Worm (Caenorhabditis elegans): ENCODE results near the gene F12E12.2.
"Not testable (repeated sequence)": the region's sequence is repeated elsewhere in the genome, so short reads cannot be mapped to it uniquely, and the experiment has no call there.

F12E12.2 gene

ce11 chrII:3757499-3757898, 17.8 kb downstream of the F12E12.2 start, which contains the start of gene srx-111:
srx-111 (plus strand) TSS chrII:3757799.
- no peak for TF ChIP-seq unc-62 (GFP tag; optimal IDR thresholded peaks at IDR 0.05)
- no peak for TF ChIP-seq egl-27 (tag; optimal IDR thresholded peaks at IDR 0.05)
- TF ChIP-seq nhr-77 (tag; optimal IDR thresholded peaks at IDR 0.05): no peak
- no peak for TF ChIP-seq ceh-16 (tag; optimal IDR thresholded peaks at IDR 0.05)
- no peak for TF ChIP-seq ama-1 (optimal IDR thresholded peaks at IDR 0.05)
- no peak for TF ChIP-seq blmp-1 (tag; optimal IDR thresholded peaks at IDR 0.05; ENCODE audit: insufficient read depth)
- no peak for TF ChIP-seq skn-1 (tag; optimal IDR thresholded peaks at IDR 0.05)
- TF ChIP-seq nhr-23 (tag; optimal IDR thresholded peaks at IDR 0.05): no peak
- TF ChIP-seq dmd-4 (tag; optimal IDR thresholded peaks at IDR 0.05): no peak
- TF ChIP-seq sma-3 (GFP tag; optimal IDR thresholded peaks at IDR 0.05): no peak
- TF ChIP-seq sma-9 (GFP tag; optimal IDR thresholded peaks at IDR 0.05): no peak
- no peak for TF ChIP-seq sma-9 (tag; optimal IDR thresholded peaks at IDR 0.05)
- TF ChIP-seq nhr-6 (tag; optimal IDR thresholded peaks at IDR 0.05): no peak
- TF ChIP-seq sem-4 (tag; optimal IDR thresholded peaks at IDR 0.05): no peak

DNA sequence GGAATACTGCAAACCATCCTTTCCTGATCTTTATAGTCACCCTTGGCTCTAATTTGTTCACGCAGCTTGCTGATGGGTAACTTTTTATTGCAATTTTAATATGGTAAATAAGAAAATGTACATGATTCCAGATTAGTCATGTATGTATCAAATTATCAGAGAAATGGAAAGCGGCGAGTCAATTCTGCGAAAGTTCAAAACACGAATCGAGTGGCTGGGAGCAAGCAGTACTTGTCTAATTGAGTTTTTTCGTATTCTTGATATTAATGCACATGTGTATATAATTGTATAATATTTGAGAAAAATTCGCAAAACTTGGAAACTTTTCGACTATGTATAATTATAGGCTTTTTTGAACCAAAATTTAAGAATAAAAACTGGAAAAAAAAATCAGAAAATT, 19.3 kb downstream of the F12E12.2 start, which contains the start of gene T24E12.12:
TSS of gene T24E12.12 (plus strand) at position 281 of the 400 bp plus-strand sequence.
- TF ChIP-seq ceh-16 (tag; optimal IDR thresholded peaks at IDR 0.05) (no peak), mab-5 (tag; optimal IDR thresholded peaks at IDR 0.05) (no peak), gmeb-1 (tag; optimal IDR thresholded peaks at IDR 0.05) (no peak), mbf-1 (tag; optimal IDR thresholded peaks at IDR 0.05) (no peak), nhr-77 (tag; optimal IDR thresholded peaks at IDR 0.05) (no peak), lin-13 (GFP tag; optimal IDR thresholded peaks at IDR 0.05) (no peak), ZK546.5 (tag; optimal IDR thresholded peaks at IDR 0.05) (no peak), ztf-11 (tag; optimal IDR thresholded peaks at IDR 0.05) (no peak), unc-39 (tag; optimal IDR thresholded peaks at IDR 0.05) (no peak), nhr-23 (tag; optimal IDR thresholded peaks at IDR 0.05) (no peak), Y55F3AM.14 (GFP tag; optimal IDR thresholded peaks at IDR 0.05) (no peak), ama-1 (optimal IDR thresholded peaks at IDR 0.05) (no peak), mdl-1 (tag; optimal IDR thresholded peaks at IDR 0.05) (no peak), nhr-11 (tag; optimal IDR thresholded peaks at IDR 0.05) (no peak), R02D3.7 (tag; optimal IDR thresholded peaks at IDR 0.05) (no peak)

ce11 chrII:3761599-3761998, 21.9 kb downstream of the F12E12.2 start, which contains the start of gene T24E12.6:
T24E12.6 (minus strand) TSS chrII:3761699.
- not testable (repeated sequence) for TF ChIP-seq ceh-82 (tag; optimal IDR thresholded peaks at IDR 0.05); sma-3 (GFP tag; optimal IDR thresholded peaks at IDR 0.05); nhr-10 (tag; optimal IDR thresholded peaks at IDR 0.05)

DNA sequence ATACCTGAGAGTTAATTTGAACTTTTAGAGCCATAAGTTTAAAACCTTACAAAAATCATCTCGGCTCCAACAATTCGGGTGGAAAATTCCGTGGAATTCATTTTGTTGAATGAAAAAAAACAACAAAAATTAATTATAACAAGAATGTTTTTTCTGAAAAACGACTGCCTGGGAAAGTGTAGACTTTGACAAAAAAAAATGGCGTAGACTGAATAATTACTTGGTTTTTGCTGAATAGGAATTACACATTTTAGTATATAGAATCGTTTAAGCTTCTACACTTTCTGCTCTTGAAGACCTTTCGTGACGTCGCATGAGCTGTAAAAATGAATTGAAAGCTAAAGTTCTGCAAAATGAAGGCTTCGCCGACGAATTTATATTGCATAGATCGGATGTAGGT, 24.7 kb downstream of the F12E12.2 start, which contains the start of gene srx-112:
TSS of gene srx-112 (minus strand) at position 101 of the 400 bp plus-strand sequence.
- TF ChIP-seq nhr-25 (tag; optimal IDR thresholded peaks at IDR 0.05): no peak
- no peak for TF ChIP-seq ztf-11 (tag; optimal IDR thresholded peaks at IDR 0.05)
- TF ChIP-seq dmd-4 (tag; optimal IDR thresholded peaks at IDR 0.05): no peak

- TF ChIP-seq alr-1 (tag; optimal IDR thresholded peaks at IDR 0.05): no peak
- TF ChIP-seq sem-4 (tag; optimal IDR thresholded peaks at IDR 0.05): no peak
- no peak for TF ChIP-seq ama-1 (optimal IDR thresholded peaks at IDR 0.05)
- no peak for TF ChIP-seq sma-9 (GFP tag; optimal IDR thresholded peaks at IDR 0.05)
- TF ChIP-seq sma-9 (tag; optimal IDR thresholded peaks at IDR 0.05): no peak
- TF ChIP-seq nhr-25 (tag; optimal IDR thresholded peaks at IDR 0.05): no peak
- no peak for TF ChIP-seq sma-3 (GFP tag; optimal IDR thresholded peaks at IDR 0.05)
- no peak for TF ChIP-seq fos-1 (tag; optimal IDR thresholded peaks at IDR 0.05)
- TF ChIP-seq mab-5 (tag; optimal IDR thresholded peaks at IDR 0.05): no peak
- TF ChIP-seq dmd-4 (tag; optimal IDR thresholded peaks at IDR 0.05): no peak
- no peak for TF ChIP-seq nhr-23 (tag; optimal IDR thresholded peaks at IDR 0.05)
- TF ChIP-seq lin-39 (tag; optimal IDR thresholded peaks at IDR 0.05): no peak
- TF ChIP-seq nhr-21 (tag; optimal IDR thresholded peaks at IDR 0.05): no peak
- TF ChIP-seq C34F6.9 (tag; optimal IDR thresholded peaks at IDR 0.05): no peak
- TF ChIP-seq nhr-12 (tag; optimal IDR thresholded peaks at IDR 0.05): no peak
- no peak for TF ChIP-seq blmp-1 (tag; optimal IDR thresholded peaks at IDR 0.05; ENCODE audit: insufficient read depth)
- no peak for TF ChIP-seq nhr-129 (tag; optimal IDR thresholded peaks at IDR 0.05)
These were observed 31.9 kb downstream of the F12E12.2 start for ce11 chrII:3771640-3772039.
